Worm (Caenorhabditis elegans): ENCODE measurements around the gene F14D2.5.

F14D2.5 gene

DNA sequence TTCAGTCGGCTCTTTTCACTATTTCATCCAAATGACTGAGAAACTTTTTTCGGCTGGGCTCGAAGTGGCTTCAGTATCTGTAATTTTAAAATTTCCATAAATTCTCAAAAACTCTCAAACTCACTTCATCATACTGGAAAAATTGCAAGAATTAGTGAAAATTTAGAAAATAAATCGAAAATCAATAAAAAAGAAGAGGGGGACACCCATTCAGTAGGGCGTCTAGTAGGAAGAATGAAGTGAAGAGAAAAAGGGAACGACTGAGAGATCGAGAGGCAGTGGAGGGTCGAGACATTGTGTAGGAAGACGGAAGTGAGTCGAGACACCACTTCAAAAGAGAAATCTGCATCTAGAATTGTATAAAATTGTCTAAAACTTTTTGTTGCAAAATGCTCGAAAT, 33.5 kb downstream of the F14D2.5 start:
- TF ChIP-seq efl-1 (optimal IDR thresholded peaks at IDR 0.05) (peak in 1 of 2 experiments; percentile 4), efl-1 (GFP tag; optimal IDR thresholded peaks at IDR 0.05 in 1 of 2) (no peak), nhr-19 (GFP tag; conservative IDR thresholded peaks at IDR 0.05) (no peak), blmp-1 (tag; optimal IDR thresholded peaks at IDR 0.05) (peak; percentile 8), mep-1 (tag; optimal IDR thresholded peaks at IDR 0.05) (no peak)

DNA sequence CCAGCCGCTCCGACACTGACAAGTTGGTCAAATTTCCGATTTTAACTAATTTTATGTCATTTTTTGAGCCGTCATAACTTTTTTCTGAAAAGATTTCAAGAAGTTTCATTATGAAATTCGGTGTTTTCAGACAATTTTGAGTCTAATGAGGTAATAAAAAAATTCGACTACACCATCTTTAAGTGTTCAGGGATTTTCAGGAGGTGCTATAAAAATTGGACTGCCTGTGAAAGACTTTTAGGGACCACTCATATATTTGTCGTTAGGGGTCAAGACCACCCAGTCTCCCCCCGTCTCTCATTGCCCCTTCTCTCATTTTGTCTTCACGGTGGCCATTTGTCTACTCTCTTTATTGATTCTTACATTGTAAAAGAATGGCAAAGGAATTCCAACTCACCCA, 34.4 kb downstream of the F14D2.5 start, which contains the start of gene bath-10:
Gene bath-10, plus strand, starts transcription at position 301 of the 400 bp plus-strand sequence.
- TF ChIP-seq C04F5.9 (tag; optimal IDR thresholded peaks at IDR 0.05) (no peak), nhr-19 (GFP tag; conservative IDR thresholded peaks at IDR 0.05) (no peak), Y116A8C.19 (tag; optimal IDR thresholded peaks at IDR 0.05; ENCODE audit: borderline replicate concordance) (no peak), nhr-28 (tag; optimal IDR thresholded peaks at IDR 0.05) (no peak), xbp-1 (tag; optimal IDR thresholded peaks at IDR 0.05) (no peak), ceh-88 (GFP tag; IDR thresholded peaks at IDR 0.05) (no peak), dsc-1 (tag; optimal IDR thresholded peaks at IDR 0.05) (no peak), irx-1 (tag; optimal IDR thresholded peaks at IDR 0.05) (no peak), isw-1 (GFP tag; IDR thresholded peaks at IDR 0.05) (no peak), elt-3 (tag; optimal IDR thresholded peaks at IDR 0.05) (no peak), unc-62 (GFP tag; optimal IDR thresholded peaks at IDR 0.05) (no peak)

DNA sequence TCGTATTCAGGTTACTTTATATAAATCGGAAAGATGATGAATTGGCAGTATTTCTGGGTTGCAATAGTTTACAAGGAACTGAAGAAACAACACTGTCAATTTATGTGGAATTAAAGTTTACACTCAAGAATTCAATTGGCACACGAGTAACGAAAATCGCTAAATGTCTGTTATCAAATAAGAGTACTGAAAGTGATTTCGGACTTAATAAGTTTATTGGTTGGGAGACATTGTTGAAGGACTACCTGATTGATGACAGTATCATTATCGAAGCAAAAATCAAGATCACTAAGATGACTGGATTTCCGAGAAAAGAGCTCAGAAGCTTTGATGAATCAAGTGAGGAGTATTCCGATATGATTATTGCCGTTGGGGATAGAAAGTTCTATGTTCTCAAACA, 35.0 kb downstream of the F14D2.5 start:
- TF ChIP-seq efl-3 (GFP tag; optimal IDR thresholded peaks at IDR 0.05) (no peak), nhr-11 (tag; optimal IDR thresholded peaks at IDR 0.05) (no peak), lin-13 (GFP tag; optimal IDR thresholded peaks at IDR 0.05) (no peak), lin-15B (tag; optimal IDR thresholded peaks at IDR 0.05) (no peak), ets-5 (GFP tag; IDR thresholded peaks at IDR 0.05) (no peak), unc-130 (tag; optimal IDR thresholded peaks at IDR 0.05) (no peak), pax-3 (tag; optimal IDR thresholded peaks at IDR 0.05) (no peak), nhr-76 (tag; optimal IDR thresholded peaks at IDR 0.05) (no peak), lsy-2 (tag; optimal IDR thresholded peaks at IDR 0.05) (no peak), egl-13 (tag; optimal IDR thresholded peaks at IDR 0.05) (no peak), hlh-17 (GFP tag; optimal IDR thresholded peaks at IDR 0.05; ENCODE audit: borderline replicate concordance) (no peak)

ce11 chrII:3376789-3377188, 36.4 kb downstream of the F14D2.5 start, which contains the start of gene bath-9:
bath-9 (plus strand) TSS chrII:3377089.
- TF ChIP-seq sup-37 (GFP tag; optimal IDR thresholded peaks at IDR 0.05) (no peak), pqm-1 (tag; optimal IDR thresholded peaks at IDR 0.05) (no peak), nhr-20 (tag; optimal IDR thresholded peaks at IDR 0.05) (no peak), zip-4 (GFP tag; optimal IDR thresholded peaks at IDR 0.05) (no peak), unc-86 (tag; optimal IDR thresholded peaks at IDR 0.05) (no peak), alr-1 (tag; optimal IDR thresholded peaks at IDR 0.05; ENCODE audit: borderline replicate concordance) (no peak), swsn-7 (tag; optimal IDR thresholded peaks at IDR 0.05) (no peak), hlh-17 (GFP tag; optimal IDR thresholded peaks at IDR 0.05; ENCODE audit: borderline replicate concordance) (no peak), ets-5 (GFP tag; IDR thresholded peaks at IDR 0.05) (no peak), blmp-1 (tag; optimal IDR thresholded peaks at IDR 0.05) (no peak), lin-14 (GFP tag; optimal IDR thresholded peaks at IDR 0.05) (no peak), lir-3 (tag; optimal IDR thresholded peaks at IDR 0.05; ENCODE audit: poor library complexity) (no peak), unc-98 (GFP tag; IDR thresholded peaks at IDR 0.05) (no peak), ztf-4 (tag; optimal IDR thresholded peaks at IDR 0.05) (no peak), ceh-63 (GFP tag; optimal IDR thresholded peaks at IDR 0.05) (no peak), hlh-4 (tag; optimal IDR thresholded peaks at IDR 0.05) (no peak), lsy-2 (tag; optimal IDR thresholded peaks at IDR 0.05) (no peak), ztf-11 (tag; optimal IDR thresholded peaks at IDR 0.05) (no peak)
